Worm (Caenorhabditis elegans) whole organism, early embryonic: Measurements from ENCODE around the gene zen-4.

ENCODE experiments used
- ama-1 ChIP-seq: fragments of 150-350 bp; optimal IDR thresholded peaks from 2 replicates; lab custom pipeline; 2014
- ceh-13 ChIP-seq: fragments of 200-800 bp; sonication (Bioruptor generic); optimal IDR thresholded peaks from 2 replicates; lab custom pipeline; 2018; ENCODE audit warnings: mild to moderate bottlenecking, missing genetic modification characterization, missing compliant biosample characterization
- ets-7 ChIP-seq: sonication (generic microtip); optimal IDR thresholded peaks from 2 replicates; lab custom pipeline; 2016; ENCODE audit warnings: missing genotype, missing genetic modification characterization, missing compliant biosample characterization
- hmbx-1 ChIP-seq: sonication (generic microtip); optimal IDR thresholded peaks from 2 replicates; lab custom pipeline; 2016; ENCODE audit warnings: mild to moderate bottlenecking, missing genetic modification characterization, missing compliant biosample characterization
- hmg-4 ChIP-seq: fragments of 200-800 bp; sonication (Bioruptor generic); optimal IDR thresholded peaks from 2 replicates; lab custom pipeline; 2018; ENCODE audit warnings: mild to moderate bottlenecking, missing genetic modification characterization, missing compliant biosample characterization

- TF ChIP-seq ama-1 (lab: Kevin White, UChicago) (no peak), ceh-13 (no peak), hmg-4 (no peak), ets-7 (no peak), hmbx-1 (tag; lab: Kevin White, UChicago) (no peak)
Observed at ce11 chrIV:6092313-6092712, 25.7 kb upstream of the zen-4 start, which contains the start of gene K08B4.7.
